Fruit fly (Drosophila melanogaster) whole organism, embryonic: ENCODE results near the gene CG31207.
A peak's percentile ranks its signal among the peaks of the same experiment; 100 is the strongest.

Experiments used
- Atf-2 ChIP-seq: fragments of 200-800 bp; sonication (Bioruptor generic); optimal IDR thresholded peaks from 2 replicates; lab custom pipeline; 2016; ENCODE audit warnings: missing biosample characterization, missing genetic modification characterization
- BEAF-32 ChIP-seq: fragments of 200-800 bp; sonication (Bioruptor generic); optimal IDR thresholded peaks from 3 replicates; lab custom pipeline; 2017; ENCODE audit warnings: missing biosample characterization, missing genetic modification characterization, mild to moderate bottlenecking, moderate library complexity, missing genetic modification reagents
- BtbVII ChIP-seq: fragments of 200-800 bp; sonication (Bioruptor generic); optimal IDR thresholded peaks from 3 replicates; lab custom pipeline; 2017; ENCODE audit warnings: missing biosample characterization, mild to moderate bottlenecking, missing genetic modification characterization
- CG1233 ChIP-seq: fragments of 200-800 bp; sonication (Bioruptor generic); optimal IDR thresholded peaks from 4 replicates; lab custom pipeline; 2018; ENCODE audit warnings: missing biosample characterization, mild to moderate bottlenecking, missing genetic modification characterization
- CG16815 ChIP-seq: fragments of 200-800 bp; sonication (Bioruptor generic); optimal IDR thresholded peaks from 3 replicates; lab custom pipeline; 2017; ENCODE audit warnings: missing biosample characterization, mild to moderate bottlenecking, missing genetic modification characterization
- CG18476 ChIP-seq: fragments of 200-800 bp; sonication (Bioruptor generic); optimal IDR thresholded peaks from 2 replicates; lab custom pipeline; 2016; ENCODE audit warnings: missing biosample characterization, mild to moderate bottlenecking, missing genetic modification characterization
- CG18599 ChIP-seq: fragments of 200-800 bp; sonication (Bioruptor generic); optimal IDR thresholded peaks from 3 replicates; lab custom pipeline; 2017; ENCODE audit warnings: missing biosample characterization, missing genetic modification characterization, mild to moderate bottlenecking, moderate library complexity, missing genetic modification reagents
- CG18619 ChIP-seq: fragments of 200-800 bp; sonication (Bioruptor generic); optimal IDR thresholded peaks from 3 replicates; lab custom pipeline; 2017; ENCODE audit warnings: missing biosample characterization, mild to moderate bottlenecking, missing genetic modification characterization
- CG2116 ChIP-seq: fragments of 200-800 bp; sonication (Bioruptor generic); optimal IDR thresholded peaks from 3 replicates; lab custom pipeline; 2018; ENCODE audit warnings: missing biosample characterization, mild to moderate bottlenecking, missing genetic modification characterization
- CG2199 ChIP-seq: fragments of 200-800 bp; sonication (Bioruptor generic); IDR thresholded peaks from 3 replicates; pipeline ENCODE4 v1.3.6; 2022; ENCODE audit warnings: missing biosample characterization, missing genetic modification characterization
- CG4360 ChIP-seq: fragments of 200-800 bp; sonication (Bioruptor generic); IDR thresholded peaks from 2 replicates; pipeline ENCODE4 v1.3.6; 2022; ENCODE audit warnings: missing biosample characterization, missing genetic modification characterization
- CG4617 ChIP-seq: fragments of 200-800 bp; sonication (Bioruptor generic); optimal IDR thresholded peaks from 3 replicates; lab custom pipeline; 2016; ENCODE audit warnings: missing biosample characterization, missing genetic modification characterization, borderline replicate concordance
- CG9797 ChIP-seq: fragments of 200-800 bp; sonication (Bioruptor generic); optimal IDR thresholded peaks from 3 replicates; lab custom pipeline; 2018; ENCODE audit warnings: missing biosample characterization, mild to moderate bottlenecking, missing genetic modification characterization
- D19A ChIP-seq: fragments of 200-800 bp; optimal IDR thresholded peaks from 3 replicates; lab custom pipeline; 2019; ENCODE audit warnings: missing biosample characterization, mild to moderate bottlenecking, missing genetic modification characterization, moderate library complexity
- Dp ChIP-seq: fragments of 200-800 bp; sonication (Bioruptor generic); optimal IDR thresholded peaks from 2 replicates; lab custom pipeline; 2018; ENCODE audit warnings: missing biosample characterization, mild to moderate bottlenecking, missing genetic modification characterization, moderate library complexity
- E2f1 ChIP-seq: fragments of 200-800 bp; sonication (Bioruptor generic); IDR thresholded peaks from 2 replicates; pipeline ENCODE4 v1.3.6; 2022; ENCODE audit warnings: missing biosample characterization, missing genetic modification characterization
- ERR ChIP-seq: fragments of 200-800 bp; sonication (Bioruptor generic); optimal IDR thresholded peaks from 2 replicates; lab custom pipeline; 2016; ENCODE audit warnings: missing biosample characterization, missing genetic modification characterization
- Eip74EF ChIP-seq, 2 experiments: fragments of 200-800 bp in 1 of 2; fragments of >200 bp in 1 of 2; sonication (Bioruptor generic) in 1 of 2; optimal IDR thresholded peaks; 2 replicates each; lab custom pipeline; 2017 to 2019; ENCODE audit warnings: missing biosample characterization in 2 of 2, missing genetic modification characterization in 2 of 2, mild to moderate bottlenecking in 1 of 2, moderate library complexity in 1 of 2
- Elba2 ChIP-seq: fragments of 200-800 bp; sonication (Bioruptor generic); optimal IDR thresholded peaks from 3 replicates; lab custom pipeline; 2016; ENCODE audit warnings: missing biosample characterization, missing genetic modification characterization
- Hey ChIP-seq: fragments of 200-800 bp; sonication (Bioruptor generic); optimal IDR thresholded peaks from 3 replicates; lab custom pipeline; 2018; ENCODE audit warnings: missing biosample characterization, mild to moderate bottlenecking, missing genetic modification characterization
- Lpt ChIP-seq: fragments of >200 bp; optimal IDR thresholded peaks from 2 replicates; lab custom pipeline; 2018; ENCODE audit warnings: missing biosample characterization, missing genetic modification characterization
- MTF-1 ChIP-seq: fragments of 200-800 bp; sonication (Bioruptor generic); optimal IDR thresholded peaks from 2 replicates; lab custom pipeline; 2018; ENCODE audit warnings: missing biosample characterization, mild to moderate bottlenecking, missing genetic modification characterization, borderline replicate concordance
- Max ChIP-seq: fragments of 200-800 bp; sonication (Bioruptor generic); optimal IDR thresholded peaks from 2 replicates; lab custom pipeline; 2016; ENCODE audit warnings: missing biosample characterization, mild to moderate bottlenecking, missing genetic modification characterization
- Nf-YC ChIP-seq: fragments of 200-800 bp; optimal IDR thresholded peaks from 3 replicates; lab custom pipeline; 2019; ENCODE audit warnings: missing biosample characterization, mild to moderate bottlenecking, missing genetic modification characterization, moderate library complexity
- Optix ChIP-seq: fragments of 200-800 bp; sonication (Bioruptor generic); IDR thresholded peaks from 3 replicates; pipeline ENCODE4 v1.3.6; 2022; ENCODE audit warnings: missing biosample characterization, missing genetic modification characterization
- Pdp1 ChIP-seq, 2 experiments: fragments of 200-800 bp; sonication (Bioruptor generic); optimal IDR thresholded peaks; 3 replicates each; lab custom pipeline; 2016; ENCODE audit warnings: missing biosample characterization in 2 of 2, missing genetic modification characterization in 2 of 2, mild to moderate bottlenecking in 1 of 2, moderate library complexity in 1 of 2
- Trl ChIP-seq, 3 experiments: fragments of >200 bp in 2 of 3; fragments of 200-800 bp in 1 of 3; sonication (Bioruptor generic) in 1 of 3; optimal IDR thresholded peaks; 2 replicates in 1 of 3; 3 replicates in 2 of 3; lab custom pipeline; 2016 to 2017; ENCODE audit warnings: missing biosample characterization in 1 of 3, missing genetic modification characterization in 1 of 3
- ci ChIP-seq: fragments of 200-800 bp; sonication (Bioruptor generic); IDR thresholded peaks from 3 replicates; pipeline ENCODE4 v1.3.6; 2022; ENCODE audit warnings: missing biosample characterization, missing genetic modification characterization
- eve ChIP-seq, 2 experiments: fragments of >200 bp; optimal IDR thresholded peaks; 2 replicates each; lab custom pipeline; 2017; ENCODE audit warnings: missing biosample characterization in 2 of 2, missing genetic modification characterization in 2 of 2
- exex ChIP-seq: fragments of 200-800 bp; sonication (Bioruptor generic); optimal IDR thresholded peaks from 4 replicates; lab custom pipeline; 2018; ENCODE audit warnings: missing biosample characterization, mild to moderate bottlenecking, missing genetic modification characterization, moderate library complexity
- knrl ChIP-seq: fragments of 200-800 bp; sonication (Bioruptor generic); IDR thresholded peaks from 3 replicates; pipeline ENCODE4 v1.3.6; 2022; ENCODE audit warnings: missing biosample characterization, missing genetic modification characterization; ENCODE audit not compliant: partially characterized antibody
- lbe ChIP-seq: fragments of 200-800 bp; sonication (Bioruptor generic); optimal IDR thresholded peaks from 2 replicates; lab custom pipeline; 2016; ENCODE audit warnings: missing biosample characterization, mild to moderate bottlenecking, missing genetic modification characterization
- lmd ChIP-seq: fragments of 200-800 bp; sonication (Bioruptor generic); IDR thresholded peaks from 2 replicates; pipeline ENCODE4 v1.3.6; 2022; ENCODE audit warnings: missing biosample characterization, missing genetic modification characterization
- lola ChIP-seq, 3 experiments: fragments of >200 bp in 2 of 3; fragments of 200-800 bp in 1 of 3; sonication (Bioruptor generic) in 1 of 3; optimal IDR thresholded peaks; 2 replicates each; lab custom pipeline; 2017 to 2019; ENCODE audit warnings: missing biosample characterization in 3 of 3, missing genetic modification characterization in 3 of 3, mild to moderate bottlenecking in 1 of 3, moderate library complexity in 1 of 3
- sens ChIP-seq: fragments of 200-800 bp; sonication (Bioruptor generic); peaks from one replicate; lab custom pipeline; 2016; ENCODE audit warnings: missing biosample characterization, missing genetic modification characterization
- sim ChIP-seq: fragments of 200-800 bp; sonication (Bioruptor generic); IDR thresholded peaks from 2 replicates; pipeline ENCODE4 v1.3.6; 2022; ENCODE audit warnings: missing biosample characterization, missing genetic modification characterization
- sug ChIP-seq: fragments of 200-800 bp; optimal IDR thresholded peaks from 2 replicates; lab custom pipeline; 2019; ENCODE audit warnings: missing biosample characterization, mild to moderate bottlenecking, missing genetic modification characterization, moderate library complexity
- vnd ChIP-seq: fragments of 200-800 bp; sonication (Bioruptor generic); IDR thresholded peaks from 3 replicates; pipeline ENCODE4 v1.3.6; 2022; ENCODE audit warnings: missing biosample characterization, missing genetic modification characterization; ENCODE audit not compliant: partially characterized antibody
- wor ChIP-seq: fragments of 200-800 bp; sonication (Bioruptor generic); IDR thresholded peaks from 2 replicates; pipeline ENCODE4 v1.3.6; 2022; ENCODE audit warnings: missing biosample characterization, missing genetic modification characterization

CG31207 gene

DNA sequence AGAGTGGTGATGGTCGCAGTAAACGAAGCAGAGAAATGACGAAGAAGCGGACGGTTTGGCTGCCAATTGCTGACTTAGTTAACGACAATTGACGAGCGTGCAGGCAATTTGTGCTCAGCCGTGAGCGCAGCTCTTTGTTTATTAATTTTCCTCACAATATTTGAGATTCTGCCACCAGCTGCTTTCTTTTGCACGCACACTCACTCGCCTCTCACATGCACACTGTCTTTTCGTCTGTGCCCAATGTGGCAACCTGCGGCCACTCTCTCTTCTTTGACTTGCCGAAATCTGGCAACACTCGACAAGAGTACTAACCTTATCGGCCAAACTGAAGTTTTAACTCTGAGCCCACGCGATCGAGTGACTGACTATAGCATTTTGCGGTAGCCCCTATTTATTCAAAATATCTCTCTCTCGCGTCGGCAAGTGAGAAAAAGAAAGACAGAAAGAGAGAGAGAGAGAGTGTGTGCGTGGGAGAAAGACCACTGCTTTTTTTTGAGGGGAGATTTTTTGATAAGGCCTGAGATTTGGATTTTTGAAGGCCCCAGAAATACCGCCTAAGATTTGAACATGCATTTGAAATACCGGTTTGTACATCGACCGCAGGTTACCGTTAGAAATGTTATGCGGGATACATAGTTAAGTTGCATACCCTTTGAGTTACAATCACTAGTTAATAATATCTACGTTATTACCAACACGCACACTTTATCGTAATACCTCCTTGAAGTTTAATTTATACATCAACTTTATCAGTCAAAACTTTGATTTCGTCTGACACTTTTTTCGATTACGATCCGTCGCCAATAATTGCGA is 13.8 kb upstream of the CG31207 start, which contains the start of gene Mvl (continued):
- no peak for TF ChIP-seq Lpt (GFP tag; lab: Kevin White, UChicago)
- TF ChIP-seq CG18599 (GFP tag; lab: Kevin White, UChicago) = peak; percentile 37
- peak; percentile 44 for TF ChIP-seq CG2116

DNA sequence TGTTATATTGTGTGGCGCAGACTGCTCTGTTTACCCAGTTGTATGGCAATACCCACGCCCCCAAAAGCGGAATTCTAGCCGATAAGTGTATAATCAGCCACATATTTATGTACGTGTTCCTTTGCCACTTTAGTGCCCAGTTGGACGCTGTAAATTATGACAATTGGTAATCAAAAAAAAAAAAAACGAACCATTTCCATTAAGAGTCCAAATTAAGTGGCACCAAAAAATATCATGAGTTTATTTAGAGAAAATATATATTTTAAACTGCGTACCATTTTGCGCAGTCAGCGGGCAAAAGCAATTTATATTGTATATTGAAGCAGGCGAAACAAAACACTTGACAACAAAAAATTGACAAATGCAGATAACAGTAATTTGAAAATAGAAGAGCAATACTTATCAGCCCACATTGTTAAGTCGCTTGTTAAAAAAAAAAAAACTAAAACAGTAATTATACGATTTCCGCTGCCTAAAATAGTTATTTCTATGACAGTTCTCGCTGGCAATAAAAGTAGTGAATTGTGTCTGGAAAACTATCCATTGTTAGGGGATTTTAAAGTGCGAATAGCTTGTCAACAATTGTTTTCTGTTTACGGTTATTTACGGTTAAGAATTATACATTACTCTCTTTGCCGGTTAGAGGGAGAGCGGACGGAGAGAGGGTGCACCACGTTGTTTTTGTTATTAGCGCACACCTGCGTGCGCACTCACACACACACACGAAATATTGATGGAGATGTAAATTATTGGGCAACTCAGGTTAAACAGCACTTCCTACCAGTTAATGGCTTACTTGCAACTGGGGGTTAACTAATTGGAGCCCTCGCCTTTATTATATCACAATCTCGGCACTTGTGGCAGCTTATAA is 12.9 kb upstream of the CG31207 start:
- TF ChIP-seq ci (GFP tag; lab: Robert Waterston, UW) (no peak), D19A (tag; lab: Kevin White, UChicago) (peak; percentile 42), CG2199 (GFP tag; lab: Robert Waterston, UW) (peak; percentile 88; the same call in 2 of the 3 replicates), Optix (GFP tag; lab: Robert Waterston, UW) (no peak), CG4617 (GFP tag; lab: Kevin White, UChicago) (no peak), knrl (no peak), sim (no peak), Trl (optimal IDR thresholded peaks at IDR 0.05; lab: Kevin White, UChicago) (peak; percentile 72 to 80), Trl (GFP tag; optimal IDR thresholded peaks at IDR 0.05; lab: Kevin White, UChicago) (no peak), CG16815 (GFP tag; lab: Kevin White, UChicago) (no peak), sens (GFP tag; lab: Kevin White, UChicago) (peak; percentile 61), MTF-1 (GFP tag; lab: Kevin White, UChicago) (no peak), CG18619 (GFP tag; lab: Kevin White, UChicago) (no peak), CG1233 (GFP tag; lab: Kevin White, UChicago) (peak; percentile 1), Dp (GFP tag; lab: Kevin White, UChicago) (no peak), sug (peak; percentile 6), lbe (peak; percentile 41), lola (GFP tag; optimal IDR thresholded peaks at IDR 0.05; lab: Kevin White, UChicago) (no peak), ERR (GFP tag; lab: Kevin White, UChicago) (no peak), BtbVII (GFP tag; lab: Kevin White, UChicago) (peak; percentile 23), CG2116 (peak; percentile 4), CG4360 (GFP tag; lab: Robert Waterston, UW) (peak; percentile 74), Max (peak; percentile 31), eve (GFP tag; optimal IDR thresholded peaks at IDR 0.05; lab: Kevin White, UChicago) (peak in 1 of 2 experiments; percentile 69), CG18476 (GFP tag; lab: Kevin White, UChicago) (no peak), Hey (tag; lab: Kevin White, UChicago) (peak; percentile 24), Pdp1 (GFP tag; optimal IDR thresholded peaks at IDR 0.05; lab: Kevin White, UChicago) (peak in 1 of 2 experiments; percentile 56), BEAF-32 (GFP tag; lab: Kevin White, UChicago) (no peak), Eip74EF (GFP tag; optimal IDR thresholded peaks at IDR 0.05; lab: Kevin White, UChicago) (no peak), Elba2 (GFP tag; lab: Kevin White, UChicago) (peak; percentile 62), CG9797 (no peak), E2f1 (no peak), Atf-2 (no peak), wor (GFP tag; lab: Robert Waterston, UW) (no peak), Nf-YC (tag; lab: Kevin White, UChicago) (no peak), vnd (GFP tag; lab: Robert Waterston, UW) (no peak), exex (tag; lab: Kevin White, UChicago) (peak; percentile 73), lmd (GFP tag; lab: Robert Waterston, UW) (no peak)
